Fruit fly (Drosophila melanogaster): Measurements from ENCODE around the gene bwa.

Gene bwa

dm6 chr2L:20027382-20027919 is 38.7 kb upstream of the bwa start, which contains the start of gene sNPF:
Gene sNPF (plus strand): TSS chr2L:20027915.
- peak; percentile 42 for TF ChIP-seq CG7045 (GFP tag; optimal IDR thresholded peaks at IDR 0.05)
- TF ChIP-seq CG33017 (tag; optimal IDR thresholded peaks at IDR 0.05) = peak; percentile 59
- TF ChIP-seq CG5204 (GFP tag; optimal IDR thresholded peaks at IDR 0.05) = peak; percentile 54
- peak; percentile 8 for TF ChIP-seq Hr96 (GFP tag; optimal IDR thresholded peaks at IDR 0.05)
- TF ChIP-seq CG14711 (tag; optimal IDR thresholded peaks at IDR 0.05) = no peak
- no peak for TF ChIP-seq Clk (GFP tag; optimal IDR thresholded peaks at IDR 0.05)
- peak; percentile 7 for TF ChIP-seq CG11617 (GFP tag; optimal IDR thresholded peaks at IDR 0.05)
- TF ChIP-seq CG7101 (tag; optimal IDR thresholded peaks at IDR 0.05) = peak; percentile 10
- peak; percentile 45 for TF ChIP-seq toe (GFP tag; optimal IDR thresholded peaks at IDR 0.05)
- peak; percentile 10 for TF ChIP-seq cic (GFP tag; optimal IDR thresholded peaks at IDR 0.05)
- TF ChIP-seq kay (GFP tag; ENCODE audit: borderline replicate concordance) = no peak

DNA sequence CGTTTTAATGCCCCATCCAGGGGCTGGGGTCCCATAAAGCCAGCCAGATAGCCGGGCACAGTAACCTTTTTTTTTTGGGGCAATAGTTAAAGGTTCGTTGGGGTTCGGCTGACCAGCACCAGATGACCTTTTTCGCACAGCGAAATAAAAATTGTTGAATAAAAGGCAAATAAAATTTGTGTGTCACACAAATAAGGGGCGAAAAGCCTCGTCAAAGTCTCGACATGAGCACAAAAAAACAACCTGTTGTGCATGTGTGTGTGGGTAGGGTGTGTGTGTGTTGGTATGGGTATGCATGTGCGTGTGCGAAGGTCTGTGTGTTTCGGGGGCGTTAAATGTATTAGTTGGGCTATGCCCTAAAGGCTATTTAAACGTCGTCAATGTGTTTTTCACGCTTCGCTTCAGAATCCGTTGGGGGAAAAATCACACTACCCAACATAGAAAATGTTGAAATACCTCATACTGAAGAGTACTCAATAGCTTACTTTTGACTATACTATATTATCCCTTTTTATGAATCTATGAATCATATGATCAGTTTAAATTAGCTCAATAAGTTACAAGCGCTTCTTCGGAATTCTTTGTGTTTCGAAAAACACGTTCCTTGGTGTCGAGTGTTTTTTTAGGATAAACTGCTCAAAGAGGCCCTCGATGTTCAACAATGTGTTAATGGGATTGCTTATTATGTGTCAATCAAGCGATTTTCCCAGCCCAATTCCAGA is 14.9 kb upstream of the bwa start:
- TF ChIP-seq CG5204 (GFP tag; optimal IDR thresholded peaks at IDR 0.05) (no peak), Crg-1 (GFP tag; optimal IDR thresholded peaks at IDR 0.05) (no peak), CG7101 (tag; optimal IDR thresholded peaks at IDR 0.05) (no peak), toe (GFP tag; optimal IDR thresholded peaks at IDR 0.05) (no peak), CG1620 (GFP tag; optimal IDR thresholded peaks at IDR 0.05) (no peak), ovo (GFP tag; optimal IDR thresholded peaks at IDR 0.05) (no peak), Clk (GFP tag; optimal IDR thresholded peaks at IDR 0.05) (no peak)

DNA sequence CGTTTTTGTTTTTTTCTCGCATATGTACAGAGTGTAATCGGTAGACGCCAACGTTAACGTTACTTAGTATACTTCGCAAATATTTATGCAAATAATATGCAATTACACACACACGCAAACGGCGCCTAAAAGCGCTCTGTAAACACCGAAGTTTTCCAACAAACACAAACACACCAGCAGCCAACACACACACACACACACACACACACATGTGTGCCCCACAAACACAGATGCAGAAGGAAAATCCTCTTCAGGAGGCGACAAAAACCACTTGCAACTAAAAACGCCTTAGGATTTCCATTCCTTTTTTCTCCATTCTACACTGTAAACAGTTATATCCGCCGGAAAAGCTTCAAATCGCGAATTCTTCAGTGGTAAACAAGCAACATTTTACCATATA is 8.8 kb upstream of the bwa start:
- TF ChIP-seq kay (GFP tag; ENCODE audit: borderline replicate concordance) (no peak), CG7045 (GFP tag; optimal IDR thresholded peaks at IDR 0.05) (no peak), tj (GFP tag; optimal IDR thresholded peaks at IDR 0.05) (no peak), CG1620 (GFP tag; optimal IDR thresholded peaks at IDR 0.05) (no peak), CG33017 (tag; optimal IDR thresholded peaks at IDR 0.05) (no peak), Clk (GFP tag; optimal IDR thresholded peaks at IDR 0.05) (no peak), bab1 (GFP tag; optimal IDR thresholded peaks at IDR 0.05) (no peak), CG5204 (GFP tag; optimal IDR thresholded peaks at IDR 0.05) (no peak), cnc (optimal IDR thresholded peaks at IDR 0.05) (no peak), CG7101 (tag; optimal IDR thresholded peaks at IDR 0.05) (no peak), Crg-1 (GFP tag; optimal IDR thresholded peaks at IDR 0.05) (no peak), CG12768 (GFP tag; optimal IDR thresholded peaks at IDR 0.05) (no peak)

DNA sequence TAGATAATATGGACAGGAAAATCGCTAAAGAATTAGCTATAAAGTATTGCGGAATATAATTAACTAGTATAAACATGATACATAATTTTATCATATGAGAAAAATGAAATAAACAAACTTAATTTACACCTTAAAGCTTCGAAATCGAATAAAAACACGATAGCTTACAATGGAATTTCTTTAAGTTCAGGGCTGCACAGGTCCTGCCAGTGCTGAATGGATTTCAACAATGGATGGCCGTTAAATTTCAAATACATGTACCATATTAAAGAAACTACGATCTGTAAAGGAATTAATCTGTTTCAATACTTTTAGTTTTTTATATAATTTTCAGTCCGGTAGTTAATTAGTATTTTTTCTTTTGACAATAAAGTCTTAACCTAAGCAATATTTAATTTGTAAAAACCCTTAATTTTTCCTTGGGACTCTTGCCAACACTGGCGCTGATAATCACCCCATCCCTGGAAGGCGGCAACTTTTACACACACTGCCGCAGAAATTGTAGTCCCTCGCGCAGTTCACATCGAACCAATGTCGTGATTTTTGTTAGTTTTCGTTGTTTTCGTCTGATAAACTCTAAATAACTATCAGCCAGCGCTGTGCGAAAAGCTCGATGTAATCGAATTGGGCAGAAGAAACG is 5.1 kb upstream of the bwa start, which contains the start of the genes barr and lok:
barr (minus strand) TSS at position 353 of the 640 bp plus-strand sequence.
lok (plus strand) TSS at position 405 of the 640 bp plus-strand sequence.
- TF ChIP-seq tj (GFP tag; optimal IDR thresholded peaks at IDR 0.05) (peak; percentile 41), Clk (GFP tag; optimal IDR thresholded peaks at IDR 0.05) (no peak), Mnt (GFP tag; optimal IDR thresholded peaks at IDR 0.05) (peak; percentile 26), Hr96 (GFP tag; optimal IDR thresholded peaks at IDR 0.05) (peak; percentile 60), CG1620 (GFP tag; optimal IDR thresholded peaks at IDR 0.05) (peak; percentile 64), CG7101 (tag; optimal IDR thresholded peaks at IDR 0.05) (peak; percentile 42), CG12768 (GFP tag; optimal IDR thresholded peaks at IDR 0.05) (peak; percentile 43), CG33017 (tag; optimal IDR thresholded peaks at IDR 0.05) (peak; percentile 10), cnc (optimal IDR thresholded peaks at IDR 0.05) (no peak), Crg-1 (GFP tag; optimal IDR thresholded peaks at IDR 0.05) (peak; percentile 39), CG14711 (tag; optimal IDR thresholded peaks at IDR 0.05) (peak; percentile 31), pad (GFP tag; optimal IDR thresholded peaks at IDR 0.05) (peak; percentile 53), CG11617 (GFP tag; optimal IDR thresholded peaks at IDR 0.05) (peak; percentile 41), toe (GFP tag; optimal IDR thresholded peaks at IDR 0.05) (peak; percentile 83), ovo (GFP tag; optimal IDR thresholded peaks at IDR 0.05) (peak; percentile 47), CG5204 (GFP tag; optimal IDR thresholded peaks at IDR 0.05) (no peak), bab1 (GFP tag; optimal IDR thresholded peaks at IDR 0.05) (no peak), kay (GFP tag; ENCODE audit: borderline replicate concordance) (no peak), cic (GFP tag; optimal IDR thresholded peaks at IDR 0.05) (no peak), CG7045 (GFP tag; optimal IDR thresholded peaks at IDR 0.05) (peak; percentile 33)

DNA sequence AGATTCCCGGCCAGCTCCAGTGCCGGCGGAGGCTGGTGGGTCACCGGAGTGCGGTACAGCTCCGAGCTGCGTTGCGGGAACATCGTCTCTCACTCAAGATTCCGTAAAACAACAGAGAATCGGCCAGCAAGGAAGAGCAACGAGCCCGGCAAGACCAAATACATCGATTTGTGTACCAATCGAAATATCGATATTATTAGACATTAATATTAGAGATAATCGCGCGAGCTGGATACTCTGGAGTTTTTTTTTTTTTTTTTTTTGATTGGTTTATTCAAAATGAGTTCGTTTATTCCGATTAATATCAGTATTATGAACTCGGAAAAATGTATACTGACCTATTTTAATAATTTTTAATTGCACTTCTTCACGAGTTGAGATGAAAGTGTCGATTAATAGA is 675 bp upstream of the bwa start, which contains the start of gene vls:
vls (minus strand) TSS at position 164 of the 400 bp plus-strand sequence.
- peak; percentile 89 for TF ChIP-seq CG14711 (tag; optimal IDR thresholded peaks at IDR 0.05)
- TF ChIP-seq bab1 (GFP tag; optimal IDR thresholded peaks at IDR 0.05) = no peak
- no peak for TF ChIP-seq Crg-1 (GFP tag; optimal IDR thresholded peaks at IDR 0.05)

dm6 chr2L:20067928-20068327 is 1.7 kb downstream of the bwa start:
- TF ChIP-seq Hr96 (GFP tag; optimal IDR thresholded peaks at IDR 0.05) = no peak
- TF ChIP-seq CG14711 (tag; optimal IDR thresholded peaks at IDR 0.05) = no peak
- no peak for TF ChIP-seq CG7101 (tag; optimal IDR thresholded peaks at IDR 0.05)
- TF ChIP-seq cnc (optimal IDR thresholded peaks at IDR 0.05) = no peak
- no peak for TF ChIP-seq pad (GFP tag; optimal IDR thresholded peaks at IDR 0.05)
- TF ChIP-seq Clk (GFP tag; optimal IDR thresholded peaks at IDR 0.05) = no peak
- no peak for TF ChIP-seq CG5204 (GFP tag; optimal IDR thresholded peaks at IDR 0.05)
- no peak for TF ChIP-seq ovo (GFP tag; optimal IDR thresholded peaks at IDR 0.05)
- TF ChIP-seq CG7045 (GFP tag; optimal IDR thresholded peaks at IDR 0.05) = no peak
- no peak for TF ChIP-seq CG1620 (GFP tag; optimal IDR thresholded peaks at IDR 0.05)
- TF ChIP-seq tj (GFP tag; optimal IDR thresholded peaks at IDR 0.05) = no peak
- TF ChIP-seq kay (GFP tag; ENCODE audit: borderline replicate concordance) = no peak
- TF ChIP-seq bab1 (GFP tag; optimal IDR thresholded peaks at IDR 0.05) = no peak
- no peak for TF ChIP-seq CG11617 (GFP tag; optimal IDR thresholded peaks at IDR 0.05)

Data from whole organism, adult.